Fruit fly (Drosophila melanogaster): ENCODE measurements around the gene CG7910.

dm6 chr3R:8134544-8134943, 47.5 kb downstream of the CG7910 start:
- no peak for TF ChIP-seq CG12605 (GFP tag; IDR thresholded peaks at IDR 0.05)
- TF ChIP-seq D1 (tag; optimal IDR thresholded peaks at IDR 0.05), result no peak
- no peak for TF ChIP-seq gl (tag; optimal IDR thresholded peaks at IDR 0.05)
- no peak for TF ChIP-seq CG32121 (GFP tag; IDR thresholded peaks at IDR 0.05)
- no peak for TF ChIP-seq CG4496 (GFP tag; IDR thresholded peaks at IDR 0.05)
- TF ChIP-seq CG34367 (tag; optimal IDR thresholded peaks at IDR 0.05), result no peak
- no peak for TF ChIP-seq EcR (GFP tag; optimal IDR thresholded peaks at IDR 0.05)
- TF ChIP-seq CG9948 (tag; optimal IDR thresholded peaks at IDR 0.05), result no peak
- no peak for TF ChIP-seq CG8159 (tag; optimal IDR thresholded peaks at IDR 0.05)
- no peak for TF ChIP-seq Snoo (tag; optimal IDR thresholded peaks at IDR 0.05)
- no peak for TF ChIP-seq Pif1A (GFP tag; optimal IDR thresholded peaks at IDR 0.05)
- no peak for TF ChIP-seq CG15710 (tag; optimal IDR thresholded peaks at IDR 0.05)
- TF ChIP-seq rn (GFP tag; IDR thresholded peaks at IDR 0.05), result no peak
